Worm (Caenorhabditis elegans) whole organism, L2 larva: ENCODE measurements around the gene str-56.

ENCODE experiments used
- alr-1 ChIP-seq: fragments of 150-350 bp; optimal IDR thresholded peaks from 2 replicates; lab custom pipeline; 2014; ENCODE audit warnings: missing biosample characterization, missing genetic modification characterization
- aly-2 ChIP-seq: fragments of 150-350 bp; optimal IDR thresholded peaks from 2 replicates; lab custom pipeline; 2014; ENCODE audit warnings: missing biosample characterization, missing genetic modification characterization
- ceh-16 ChIP-seq: fragments of 150-350 bp; optimal IDR thresholded peaks from 2 replicates; lab custom pipeline; 2014; ENCODE audit warnings: missing biosample characterization, missing genetic modification characterization
- ceh-82 ChIP-seq: fragments of 150-350 bp; optimal IDR thresholded peaks from 2 replicates; lab custom pipeline; 2014; ENCODE audit warnings: missing biosample characterization, missing genetic modification characterization
- fos-1 ChIP-seq: fragments of 150-350 bp; optimal IDR thresholded peaks from 2 replicates; lab custom pipeline; 2014; ENCODE audit warnings: missing biosample characterization, missing genetic modification characterization
- lin-13 ChIP-seq: fragments of 150-350 bp; optimal IDR thresholded peaks from 2 replicates; lab custom pipeline; 2014; ENCODE audit warnings: missing biosample characterization, missing genetic modification reagents, missing genetic modification characterization
- lsy-2 ChIP-seq, 2 experiments: fragments of 150-350 bp in 1 of 2; sonication (generic microtip) in 1 of 2; optimal IDR thresholded peaks; 2 replicates each; lab custom pipeline; 2014 to 2017; ENCODE audit warnings: missing biosample characterization in 2 of 2, missing genetic modification characterization in 2 of 2
- nhr-12 ChIP-seq: fragments of 150-350 bp; optimal IDR thresholded peaks from 2 replicates; lab custom pipeline; 2014; ENCODE audit warnings: missing biosample characterization, missing genetic modification characterization
- nhr-25 ChIP-seq: fragments of 150-350 bp; sonication (generic microtip); optimal IDR thresholded peaks from 3 replicates; lab custom pipeline; 2014; ENCODE audit warnings: missing biosample characterization, missing genetic modification characterization
- nhr-6 ChIP-seq: fragments of 150-350 bp; optimal IDR thresholded peaks from 2 replicates; lab custom pipeline; 2014; ENCODE audit warnings: missing biosample characterization, missing genetic modification characterization
- nhr-77 ChIP-seq: fragments of 150-350 bp; optimal IDR thresholded peaks from 2 replicates; lab custom pipeline; 2014; ENCODE audit warnings: missing biosample characterization, missing genetic modification characterization
- skn-1 ChIP-seq: sonication (generic microtip); optimal IDR thresholded peaks from 2 replicates; lab custom pipeline; 2017; ENCODE audit warnings: missing biosample characterization, missing genetic modification characterization
- unc-39 ChIP-seq: fragments of 150-350 bp; optimal IDR thresholded peaks from 2 replicates; lab custom pipeline; 2014; ENCODE audit warnings: missing biosample characterization, missing genetic modification characterization
- unc-62 ChIP-seq: fragments of 150-350 bp; optimal IDR thresholded peaks from 2 replicates; lab custom pipeline; 2014; ENCODE audit warnings: missing biosample characterization, missing genetic modification reagents, missing genetic modification characterization

ce11 chrV:15876308-15876707 is 3.9 kb downstream of the str-56 start, which contains the start of gene nhr-102:
- TF ChIP-seq aly-2 (tag; lab: Kevin White, UChicago) (no peak), nhr-25 (tag; lab: Kevin White, UChicago) (no peak), nhr-6 (tag; lab: Kevin White, UChicago) (no peak), ceh-82 (tag; lab: Kevin White, UChicago) (no peak), lsy-2 (tag; optimal IDR thresholded peaks at IDR 0.05; lab: Kevin White, UChicago) (no peak), nhr-77 (tag; lab: Kevin White, UChicago) (no peak), ceh-16 (no peak), unc-62 (GFP tag; lab: Kevin White, UChicago) (no peak), nhr-12 (tag; lab: Kevin White, UChicago) (no peak), fos-1 (tag; lab: Kevin White, UChicago) (no peak), skn-1 (no peak), lin-13 (GFP tag; lab: Kevin White, UChicago) (no peak), alr-1 (tag; lab: Kevin White, UChicago) (no peak), unc-39 (no peak)
